Worm (Caenorhabditis elegans) whole organism, mixed stage, embryonic: ENCODE results near the gene ints-13.

Experiments used
- M03D4.4 ChIP-seq: sonication (generic microtip); optimal IDR thresholded peaks from 2 replicates; lab custom pipeline; 2017; ENCODE audit warnings: mild to moderate bottlenecking, missing genetic modification characterization, missing compliant biosample characterization
- drap-1 ChIP-seq: fragments of 200-800 bp; sonication (Bioruptor generic); optimal IDR thresholded peaks from 3 replicates; lab custom pipeline; 2018; ENCODE audit warnings: mild to moderate bottlenecking, missing genetic modification characterization, missing compliant biosample characterization
- lin-13 ChIP-seq: fragments of 150-350 bp; optimal IDR thresholded peaks from 2 replicates; lab custom pipeline; 2014; ENCODE audit warnings: missing biosample characterization, missing genetic modification characterization
- nhr-12 ChIP-seq: fragments of 150-350 bp; optimal IDR thresholded peaks from 2 replicates; lab custom pipeline; 2014; ENCODE audit warnings: missing biosample characterization, missing genetic modification characterization

DNA sequence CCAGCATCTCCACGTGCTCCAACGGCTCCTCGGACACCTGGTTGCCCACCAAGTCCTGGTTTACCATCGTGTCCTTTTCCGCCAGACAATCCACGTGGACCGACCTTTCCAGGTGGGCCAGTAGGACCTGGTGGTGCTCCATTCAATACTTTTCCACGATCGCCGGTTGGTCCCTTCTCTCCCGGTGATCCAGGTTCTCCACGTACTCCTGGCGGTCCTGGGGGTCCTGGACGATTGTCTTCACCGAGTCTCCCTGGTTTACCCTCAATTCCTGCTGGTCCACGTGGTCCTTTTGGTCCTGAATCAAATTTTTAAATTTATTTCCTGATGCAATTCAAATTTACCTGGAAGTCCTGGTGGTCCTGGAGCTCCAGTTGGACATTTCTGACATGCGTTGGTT is 21.1 kb upstream of the ints-13 start:
- no peak for TF ChIP-seq drap-1
- no peak for TF ChIP-seq lin-13 (tag; lab: Kevin White, UChicago)
- TF ChIP-seq nhr-12 (tag; lab: Kevin White, UChicago), result no peak
- TF ChIP-seq M03D4.4, result no peak
